Fruit fly (Drosophila melanogaster) whole organism, embryonic: ENCODE results near the gene CG15208.
A peak's percentile ranks its signal among the peaks of the same experiment; 100 is the strongest.

Experiments used
- Atf-2 ChIP-seq: fragments of 200-800 bp; sonication (Bioruptor generic); optimal IDR thresholded peaks from 2 replicates; lab custom pipeline; 2016; ENCODE audit warnings: missing biosample characterization, missing genetic modification characterization
- BEAF-32 ChIP-seq: fragments of 200-800 bp; sonication (Bioruptor generic); optimal IDR thresholded peaks from 3 replicates; lab custom pipeline; 2017; ENCODE audit warnings: missing biosample characterization, missing genetic modification characterization, mild to moderate bottlenecking, moderate library complexity, missing genetic modification reagents
- Bgb ChIP-seq: fragments of 200-800 bp; sonication (Bioruptor generic); IDR thresholded peaks from 2 replicates; pipeline ENCODE4 v1.3.6; 2022; ENCODE audit warnings: missing biosample characterization, missing genetic modification characterization; ENCODE audit not compliant: partially characterized antibody
- CG10431 ChIP-seq: fragments of 200-800 bp; sonication (Bioruptor generic); optimal IDR thresholded peaks from 3 replicates; lab custom pipeline; 2018; ENCODE audit warnings: missing biosample characterization, mild to moderate bottlenecking, missing genetic modification characterization
- CG16813 ChIP-seq: fragments of 200-800 bp; sonication (Bioruptor generic); IDR thresholded peaks from 3 replicates; pipeline ENCODE4 v1.3.6; 2022; ENCODE audit warnings: missing biosample characterization, missing genetic modification characterization; ENCODE audit not compliant: partially characterized antibody
- CG17612 ChIP-seq: fragments of 200-800 bp; sonication (Bioruptor generic); IDR thresholded peaks from 2 replicates; pipeline ENCODE4 v1.3.6; 2022; ENCODE audit warnings: missing biosample characterization, missing genetic modification characterization
- CG1832 ChIP-seq: fragments of 200-800 bp; sonication (Bioruptor generic); optimal IDR thresholded peaks from 2 replicates; lab custom pipeline; 2017; ENCODE audit warnings: missing biosample characterization, mild to moderate bottlenecking, missing genetic modification characterization, inconsistent platforms
- CG2116 ChIP-seq: fragments of 200-800 bp; sonication (Bioruptor generic); optimal IDR thresholded peaks from 3 replicates; lab custom pipeline; 2018; ENCODE audit warnings: missing biosample characterization, mild to moderate bottlenecking, missing genetic modification characterization
- CG2129 ChIP-seq: fragments of 200-800 bp; sonication (Bioruptor generic); IDR thresholded peaks from 2 replicates; pipeline ENCODE4 v1.3.6; 2022; ENCODE audit warnings: missing biosample characterization, missing genetic modification characterization; ENCODE audit not compliant: partially characterized antibody
- CG3065 ChIP-seq: fragments of 200-800 bp; sonication (Bioruptor generic); optimal IDR thresholded peaks from 2 replicates; lab custom pipeline; 2016; ENCODE audit warnings: missing biosample characterization, missing genetic modification characterization
- CG34224 ChIP-seq: fragments of 200-800 bp; sonication (Bioruptor generic); IDR thresholded peaks from 3 replicates; pipeline ENCODE4 v1.3.6; 2022; ENCODE audit warnings: missing biosample characterization, missing genetic modification characterization; ENCODE audit not compliant: partially characterized antibody
- CG3847 ChIP-seq: fragments of 200-800 bp; sonication (Bioruptor generic); IDR thresholded peaks from 2 replicates; pipeline ENCODE4 v1.3.6; 2022; ENCODE audit warnings: missing biosample characterization, missing genetic modification characterization
- CG4328 ChIP-seq: fragments of 200-800 bp; sonication (Bioruptor generic); optimal IDR thresholded peaks from 3 replicates; lab custom pipeline; 2017; ENCODE audit warnings: missing biosample characterization, missing genetic modification reagents, missing genetic modification characterization
- CG43689 ChIP-seq: fragments of 200-800 bp; sonication (Bioruptor generic); IDR thresholded peaks from 2 replicates; pipeline ENCODE4 v1.3.6; 2022; ENCODE audit warnings: missing biosample characterization, missing genetic modification characterization
- CG6791 ChIP-seq: fragments of 200-800 bp; sonication (Bioruptor generic); IDR thresholded peaks from 3 replicates; pipeline ENCODE4 v1.3.6; 2022; ENCODE audit warnings: missing biosample characterization, missing genetic modification characterization; ENCODE audit not compliant: partially characterized antibody
- CG7963 ChIP-seq: fragments of 200-800 bp; sonication (Bioruptor generic); IDR thresholded peaks from 3 replicates; pipeline ENCODE4 v1.3.6; 2022; ENCODE audit warnings: missing biosample characterization, missing genetic modification characterization; ENCODE audit not compliant: partially characterized antibody
- CG8290 ChIP-seq, 3 experiments: fragments of 200-800 bp; sonication (Bioruptor generic); optimal IDR thresholded peaks; 2 replicates each; lab custom pipeline; 2016 to 2019; ENCODE audit warnings: missing biosample characterization in 3 of 3, missing genetic modification characterization in 3 of 3, mild to moderate bottlenecking in 2 of 3, moderate library complexity in 1 of 3
- CG8944 ChIP-seq: fragments of 200-800 bp; sonication (Bioruptor generic); optimal IDR thresholded peaks from 3 replicates; lab custom pipeline; 2016; ENCODE audit warnings: missing biosample characterization, missing genetic modification characterization
- CG9437 ChIP-seq: fragments of 200-800 bp; sonication (Bioruptor generic); optimal IDR thresholded peaks from 2 replicates; lab custom pipeline; 2018; ENCODE audit warnings: missing biosample characterization, mild to moderate bottlenecking, missing genetic modification characterization
- Doc3 ChIP-seq: fragments of 200-800 bp; sonication (Bioruptor generic); IDR thresholded peaks from 3 replicates; pipeline ENCODE4 v1.3.6; 2022; ENCODE audit warnings: missing biosample characterization, missing genetic modification characterization; ENCODE audit not compliant: partially characterized antibody
- Dp ChIP-seq: fragments of 200-800 bp; sonication (Bioruptor generic); optimal IDR thresholded peaks from 2 replicates; lab custom pipeline; 2018; ENCODE audit warnings: missing biosample characterization, mild to moderate bottlenecking, missing genetic modification characterization, moderate library complexity
- Dref ChIP-seq: fragments of 200-800 bp; sonication (Bioruptor generic); IDR thresholded peaks from 2 replicates; pipeline ENCODE4 v1.3.6; 2022; ENCODE audit warnings: missing biosample characterization, missing genetic modification characterization
- Fer1 ChIP-seq: fragments of 200-800 bp; sonication (Bioruptor generic); optimal IDR thresholded peaks from 2 replicates; lab custom pipeline; 2017; ENCODE audit warnings: missing biosample characterization, mild to moderate bottlenecking, missing genetic modification characterization
- HLH4C ChIP-seq: fragments of 200-800 bp; sonication (Bioruptor generic); IDR thresholded peaks from 3 replicates; pipeline ENCODE4 v1.3.6; 2022; ENCODE audit warnings: missing biosample characterization, missing genetic modification characterization; ENCODE audit not compliant: partially characterized antibody
- Lpt ChIP-seq: fragments of >200 bp; optimal IDR thresholded peaks from 2 replicates; lab custom pipeline; 2018; ENCODE audit warnings: missing biosample characterization, missing genetic modification characterization
- Myb ChIP-seq: fragments of 200-800 bp; sonication (Bioruptor generic); optimal IDR thresholded peaks from 2 replicates; lab custom pipeline; 2016; ENCODE audit warnings: missing biosample characterization, missing genetic modification characterization
- Opbp ChIP-seq: fragments of 200-800 bp; sonication (Bioruptor generic); IDR thresholded peaks from 3 replicates; pipeline ENCODE4 v1.3.6; 2022; ENCODE audit warnings: missing biosample characterization, missing genetic modification characterization; ENCODE audit not compliant: partially characterized antibody
- Scr ChIP-seq: fragments of 200-800 bp; sonication (Bioruptor generic); IDR thresholded peaks from 2 replicates; pipeline ENCODE4 v1.3.6; 2022; ENCODE audit warnings: missing biosample characterization, missing genetic modification characterization; ENCODE audit not compliant: partially characterized antibody
- Taf1 ChIP-seq: fragments of 200-800 bp; sonication (Bioruptor generic); IDR thresholded peaks from 2 replicates; pipeline ENCODE4 v1.3.6; 2022; ENCODE audit warnings: missing biosample characterization, missing genetic modification characterization
- Trl ChIP-seq, 3 experiments: fragments of >200 bp in 2 of 3; fragments of 200-800 bp in 1 of 3; sonication (Bioruptor generic) in 1 of 3; optimal IDR thresholded peaks; 2 replicates in 1 of 3; 3 replicates in 2 of 3; lab custom pipeline; 2016 to 2017; ENCODE audit warnings: missing biosample characterization in 1 of 3, missing genetic modification characterization in 1 of 3
- amos ChIP-seq: fragments of 200-800 bp; sonication (Bioruptor generic); IDR thresholded peaks from 2 replicates; pipeline ENCODE4 v1.3.6; 2022; ENCODE audit warnings: missing biosample characterization, missing genetic modification characterization; ENCODE audit not compliant: partially characterized antibody
- ash1 ChIP-seq: fragments of 200-800 bp; sonication (Bioruptor generic); optimal IDR thresholded peaks from 2 replicates; lab custom pipeline; 2018; ENCODE audit warnings: missing biosample characterization, mild to moderate bottlenecking, missing genetic modification characterization
- bbx ChIP-seq: fragments of 200-800 bp; sonication (Bioruptor generic); IDR thresholded peaks from 2 replicates; pipeline ENCODE4 v1.3.6; 2022; ENCODE audit warnings: missing biosample characterization, missing genetic modification characterization; ENCODE audit not compliant: partially characterized antibody
- chinmo ChIP-seq: fragments of 200-800 bp; sonication (Bioruptor generic); IDR thresholded peaks from 4 replicates; pipeline ENCODE4 v1.3.6; 2022; ENCODE audit warnings: missing biosample characterization, missing genetic modification characterization; ENCODE audit not compliant: partially characterized antibody
- hb ChIP-seq: fragments of 200-800 bp; sonication (Bioruptor generic); IDR thresholded peaks from 3 replicates; pipeline ENCODE4 v1.3.6; 2022; ENCODE audit warnings: missing biosample characterization, missing genetic modification characterization; ENCODE audit not compliant: partially characterized antibody
- hbn ChIP-seq: fragments of 200-800 bp; sonication (Bioruptor generic); IDR thresholded peaks from 2 replicates; pipeline ENCODE4 v1.3.6; 2022; ENCODE audit warnings: missing biosample characterization, missing genetic modification characterization; ENCODE audit not compliant: partially characterized antibody
- hkb ChIP-seq, 2 experiments: fragments of 200-800 bp in 1 of 2; fragments of >200 bp in 1 of 2; sonication (Bioruptor generic) in 1 of 2; IDR thresholded peaks in 1 of 2; optimal IDR thresholded peaks in 1 of 2; 2 replicates each; pipeline versions ENCODE4 v1.3.6 to Lab custom; 2017 to 2022; ENCODE audit warnings: missing biosample characterization in 1 of 2, missing genetic modification characterization in 1 of 2
- jumu ChIP-seq: fragments of 200-800 bp; sonication (Bioruptor generic); optimal IDR thresholded peaks from 3 replicates; lab custom pipeline; 2016; ENCODE audit warnings: missing biosample characterization, missing genetic modification characterization
- pzg ChIP-seq: fragments of 200-800 bp; sonication (Bioruptor generic); optimal IDR thresholded peaks from 3 replicates; lab custom pipeline; 2018; ENCODE audit warnings: missing biosample characterization, mild to moderate bottlenecking, missing genetic modification characterization, moderate library complexity
- run ChIP-seq: fragments of 200-800 bp; sonication (Bioruptor generic); optimal IDR thresholded peaks from 3 replicates; lab custom pipeline; 2018; ENCODE audit warnings: missing biosample characterization, mild to moderate bottlenecking, missing genetic modification characterization
- sd ChIP-seq: fragments of 200-800 bp; sonication (Bioruptor generic); optimal IDR thresholded peaks from 3 replicates; lab custom pipeline; 2018; ENCODE audit warnings: missing biosample characterization, mild to moderate bottlenecking, missing genetic modification characterization, moderate library complexity
- sima ChIP-seq: fragments of 200-800 bp; sonication (Bioruptor generic); optimal IDR thresholded peaks from 2 replicates; lab custom pipeline; 2016; ENCODE audit warnings: missing biosample characterization, missing genetic modification characterization
- sna ChIP-seq: fragments of 200-800 bp; sonication (Bioruptor generic); IDR thresholded peaks from 2 replicates; pipeline ENCODE4 v1.3.6; 2022; ENCODE audit warnings: missing biosample characterization, missing genetic modification characterization; ENCODE audit not compliant: partially characterized antibody
- vfl ChIP-seq: fragments of 200-800 bp; sonication (Bioruptor generic); optimal IDR thresholded peaks from 2 replicates; lab custom pipeline; 2016; ENCODE audit warnings: missing biosample characterization, missing genetic modification characterization
- zen ChIP-seq: fragments of 200-800 bp; sonication (Bioruptor generic); optimal IDR thresholded peaks from 3 replicates; lab custom pipeline; 2018; ENCODE audit warnings: missing biosample characterization, mild to moderate bottlenecking, missing genetic modification characterization, moderate library complexity

Gene CG15208

DNA sequence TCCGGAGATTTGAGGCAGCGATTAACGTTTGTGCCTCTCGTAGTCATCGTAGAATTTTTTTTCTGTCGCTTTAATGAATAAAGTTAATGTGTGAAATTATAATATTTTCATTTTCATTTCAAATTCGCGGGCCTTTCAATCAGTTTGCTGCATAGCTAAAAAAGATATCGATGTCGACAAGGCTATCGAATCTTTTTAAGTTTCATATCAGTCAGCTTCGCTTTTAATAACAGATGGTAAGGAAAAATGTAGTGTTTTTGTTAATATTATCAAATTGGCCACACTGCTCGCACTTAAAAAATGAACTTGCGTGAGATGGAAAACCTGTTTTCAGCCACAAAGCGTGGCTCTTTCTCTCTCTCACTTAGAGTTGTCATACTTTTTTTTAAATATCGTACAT is 29.8 kb downstream of the CG15208 start (continued):
- TF ChIP-seq chinmo (GFP tag; lab: Robert Waterston, UW) (peak; percentile 51; the same call in 1 of the 4 replicates), CG2116 (peak; percentile 18), CG8944 (no peak), CG16813 (peak; percentile 68), Scr (GFP tag; lab: Robert Waterston, UW) (peak; percentile 54), CG8290 (GFP tag; optimal IDR thresholded peaks at IDR 0.05; lab: Kevin White, UChicago) (peak; percentile 41), CG8290 (tag; optimal IDR thresholded peaks at IDR 0.05; lab: Kevin White, UChicago) (no peak), CG4328 (GFP tag; lab: Kevin White, UChicago) (no peak), pzg (GFP tag; lab: Kevin White, UChicago) (peak; percentile 31), hbn (peak; percentile 61), sna (0 out of 2 replicates have a peak, but pooled peaks have one; percentile 54), Dp (GFP tag; lab: Kevin White, UChicago) (peak; percentile 61), CG9437 (GFP tag; lab: Kevin White, UChicago) (no peak), Trl (optimal IDR thresholded peaks at IDR 0.05; lab: Kevin White, UChicago) (peak in 1 of 2 experiments; percentile 4), Trl (GFP tag; optimal IDR thresholded peaks at IDR 0.05; lab: Kevin White, UChicago) (no peak), Atf-2 (no peak), Opbp (GFP tag; lab: Robert Waterston, UW) (peak; percentile 62; the same call in 2 of the 3 replicates), Myb (GFP tag; lab: Kevin White, UChicago) (no peak), bbx (GFP tag; lab: Robert Waterston, UW) (peak; percentile 61; the same call in 1 of the 2 replicates), sima (GFP tag; lab: Kevin White, UChicago) (no peak), HLH4C (GFP tag; lab: Robert Waterston, UW) (peak; percentile 44; the same call in 1 of the 3 replicates), zen (no peak), CG34224 (GFP tag; lab: Robert Waterston, UW) (peak; percentile 77), BEAF-32 (GFP tag; lab: Kevin White, UChicago) (peak; percentile 61), CG6791 (GFP tag; lab: Robert Waterston, UW) (peak; percentile 78), ash1 (GFP tag; lab: Kevin White, UChicago) (no peak), sd (tag; lab: Kevin White, UChicago) (peak; percentile 45), Doc3 (GFP tag; lab: Robert Waterston, UW) (peak; percentile 44; the same call in 2 of the 3 replicates)

DNA sequence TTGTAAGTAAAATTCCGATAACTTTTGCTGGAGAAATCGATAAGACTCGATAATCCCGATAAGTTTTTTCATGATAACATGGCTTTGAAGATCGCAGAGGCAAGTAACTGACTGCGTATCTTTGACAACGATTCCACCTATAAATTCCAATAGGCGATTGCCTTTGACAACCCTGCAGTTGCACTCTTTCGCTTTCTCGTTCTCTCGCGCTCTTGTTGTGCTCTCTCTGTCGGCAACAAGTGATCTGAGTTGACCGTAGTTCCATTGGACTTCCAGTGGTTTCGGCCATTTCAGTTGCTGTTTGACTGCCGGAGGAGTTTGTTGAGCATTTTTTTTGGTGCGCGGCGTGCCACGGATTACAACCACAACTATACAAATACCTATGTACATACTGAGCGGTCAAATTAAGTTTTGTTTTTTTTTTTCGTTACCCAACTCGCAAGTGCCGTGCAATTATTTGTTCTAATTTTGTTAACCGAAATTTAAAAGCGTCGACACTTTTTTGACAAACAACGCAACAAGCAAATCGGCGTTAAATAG is 30.9 kb downstream of the CG15208 start, which contains the start of gene Myo10A:
TSS of gene Myo10A (plus strand) at position 288 of the 540 bp plus-strand sequence.
- no peak for TF ChIP-seq hbn
- no peak for TF ChIP-seq CG2129 (GFP tag; lab: Robert Waterston, UW)
- no peak for TF ChIP-seq jumu (GFP tag; lab: Kevin White, UChicago)
- TF ChIP-seq Lpt (GFP tag; lab: Kevin White, UChicago), result no peak
- TF ChIP-seq hb (GFP tag; lab: Robert Waterston, UW), result 0 out of 3 replicates have a peak, but pooled peaks have one; percentile 17
- no peak for TF ChIP-seq CG8290 (GFP tag; optimal IDR thresholded peaks at IDR 0.05; lab: Kevin White, UChicago)
- peak in 1 of 2 experiments; percentile 5 for TF ChIP-seq CG8290 (tag; optimal IDR thresholded peaks at IDR 0.05; lab: Kevin White, UChicago)
- TF ChIP-seq amos (GFP tag; lab: Robert Waterston, UW), result 0 out of 2 replicates have a peak, but pooled peaks have one; percentile 16
- no peak for TF ChIP-seq CG17612
- no peak for TF ChIP-seq Bgb
- TF ChIP-seq vfl, result no peak
- peak; percentile 41; the same call in 1 of the 2 replicates for TF ChIP-seq Dref
- TF ChIP-seq CG43689 (GFP tag; lab: Robert Waterston, UW), result no peak
- TF ChIP-seq CG3065 (GFP tag; lab: Kevin White, UChicago), result no peak
- 0 out of 3 replicates have a peak, but pooled peaks have one; percentile 14 for TF ChIP-seq Opbp (GFP tag; lab: Robert Waterston, UW)
- TF ChIP-seq CG7963, result no peak
- no peak for TF ChIP-seq run (tag; lab: Kevin White, UChicago)
- TF ChIP-seq Fer1, result no peak
- TF ChIP-seq BEAF-32 (GFP tag; lab: Kevin White, UChicago), result peak; percentile 8
- TF ChIP-seq Taf1 (GFP tag; lab: Robert Waterston, UW), result no peak
- TF ChIP-seq CG1832 (GFP tag; lab: Kevin White, UChicago), result no peak
- TF ChIP-seq CG10431, result no peak
- no peak for TF ChIP-seq hkb (optimal IDR thresholded peaks at IDR 0.05; lab: Kevin White, UChicago)
- TF ChIP-seq hkb (GFP tag; IDR thresholded peaks at IDR 0.05; lab: Robert Waterston, UW), result no peak
- TF ChIP-seq CG3847 (GFP tag; lab: Robert Waterston, UW), result no peak
